Worm (Caenorhabditis elegans): ENCODE measurements around the gene F42A9.9.
A peak's percentile ranks its signal among the peaks of the same experiment; 100 is the strongest.

The F42A9.9 gene

ce11 chrIV:8628262-8628661 lies 10.4 kb downstream of the F42A9.9 start:
- TF ChIP-seq fos-1 (tag; optimal IDR thresholded peaks at IDR 0.05), result no peak
- TF ChIP-seq fkh-10 (GFP tag; optimal IDR thresholded peaks at IDR 0.05), result peak; percentile 46
- peak; percentile 49 for TF ChIP-seq nhr-25 (tag; optimal IDR thresholded peaks at IDR 0.05)

ce11 chrIV:8627328-8627727 lies 11.3 kb downstream of the F42A9.9 start, which contains the start of gene F42A9.11:
F42A9.11 (plus strand) TSS chrIV:8627637.
- TF ChIP-seq nfya-1 (tag; optimal IDR thresholded peaks at IDR 0.05; ENCODE audit: insufficient read depth) (peak; percentile 61), nhr-43 (tag; optimal IDR thresholded peaks at IDR 0.05; ENCODE audit: poor library complexity, severe bottlenecking) (peak; percentile 28), zag-1 (tag; optimal IDR thresholded peaks at IDR 0.05) (no peak), fos-1 (tag; optimal IDR thresholded peaks at IDR 0.05) (no peak), unc-62 (GFP tag; optimal IDR thresholded peaks at IDR 0.05) (no peak), ceh-9 (tag; optimal IDR thresholded peaks at IDR 0.05) (no peak), lin-15B (tag; optimal IDR thresholded peaks at IDR 0.05) (peak; percentile 7), hmg-11 (tag; optimal IDR thresholded peaks at IDR 0.05) (peak; percentile 45), pha-4 (tag; optimal IDR thresholded peaks at IDR 0.05) (peak; percentile 77), egl-5 (tag; optimal IDR thresholded peaks at IDR 0.05) (peak; percentile 15), nhr-237 (tag; optimal IDR thresholded peaks at IDR 0.05) (no peak), unc-39 (tag; optimal IDR thresholded peaks at IDR 0.05) (no peak), jun-1 (tag; optimal IDR thresholded peaks at IDR 0.05) (no peak), fkh-10 (GFP tag; optimal IDR thresholded peaks at IDR 0.05) (no peak), elt-3 (tag; optimal IDR thresholded peaks at IDR 0.05) (no peak), snpc-4 (tag; optimal IDR thresholded peaks at IDR 0.05) (peak; percentile 17), lin-39 (tag; optimal IDR thresholded peaks at IDR 0.05) (no peak), ceh-82 (tag; optimal IDR thresholded peaks at IDR 0.05) (no peak), nhr-11 (tag; optimal IDR thresholded peaks at IDR 0.05) (no peak), nhr-25 (tag; optimal IDR thresholded peaks at IDR 0.05) (peak; percentile 30), skn-1 (tag; optimal IDR thresholded peaks at IDR 0.05) (no peak), ceh-28 (tag; optimal IDR thresholded peaks at IDR 0.05) (peak; percentile 26), nhr-67 (tag; optimal IDR thresholded peaks at IDR 0.05) (no peak)

ce11 chrIV:8626294-8626693 lies 12.4 kb downstream of the F42A9.9 start:
- no peak for TF ChIP-seq pqm-1 (tag; optimal IDR thresholded peaks at IDR 0.05)
- peak; percentile 9 for TF ChIP-seq nfya-1 (tag; optimal IDR thresholded peaks at IDR 0.05; ENCODE audit: insufficient read depth)
- TF ChIP-seq jun-1 (tag; optimal IDR thresholded peaks at IDR 0.05), result no peak

- TF ChIP-seq nhr-67 (tag; optimal IDR thresholded peaks at IDR 0.05), result no peak
- TF ChIP-seq ceh-9 (tag; optimal IDR thresholded peaks at IDR 0.05), result no peak
- no peak for TF ChIP-seq nhr-237 (tag; optimal IDR thresholded peaks at IDR 0.05)
- no peak for TF ChIP-seq daf-12 (tag; optimal IDR thresholded peaks at IDR 0.05)
- TF ChIP-seq fkh-2 (tag; optimal IDR thresholded peaks at IDR 0.05), result no peak
- TF ChIP-seq egl-5 (tag; optimal IDR thresholded peaks at IDR 0.05), result no peak
- no peak for TF ChIP-seq nhr-43 (tag; optimal IDR thresholded peaks at IDR 0.05; ENCODE audit: poor library complexity, severe bottlenecking)
- TF ChIP-seq ztf-4 (tag; optimal IDR thresholded peaks at IDR 0.05), result no peak
- no peak for TF ChIP-seq skn-1 (tag; optimal IDR thresholded peaks at IDR 0.05)
- TF ChIP-seq zag-1 (tag; optimal IDR thresholded peaks at IDR 0.05), result no peak
- TF ChIP-seq tbx-2 (tag; optimal IDR thresholded peaks at IDR 0.05), result no peak
- TF ChIP-seq elt-2 (tag; optimal IDR thresholded peaks at IDR 0.05), result no peak
- no peak for TF ChIP-seq pha-4 (tag; optimal IDR thresholded peaks at IDR 0.05)
- TF ChIP-seq unc-62 (GFP tag; optimal IDR thresholded peaks at IDR 0.05), result no peak
- no peak for TF ChIP-seq nhr-28 (tag; optimal IDR thresholded peaks at IDR 0.05)
- no peak for TF ChIP-seq lin-15B (tag; optimal IDR thresholded peaks at IDR 0.05)
- TF ChIP-seq egl-27 (tag; optimal IDR thresholded peaks at IDR 0.05), result no peak
- TF ChIP-seq aly-2 (tag; optimal IDR thresholded peaks at IDR 0.05), result no peak
- no peak for TF ChIP-seq lsy-12 (tag; optimal IDR thresholded peaks at IDR 0.05)
Measured at ce11 chrIV:8625730-8626129, 12.9 kb downstream of the F42A9.9 start.

- peak; percentile 35 for TF ChIP-seq pqm-1 (tag; optimal IDR thresholded peaks at IDR 0.05)
- TF ChIP-seq nfya-1 (tag; optimal IDR thresholded peaks at IDR 0.05; ENCODE audit: insufficient read depth), result peak; percentile 80
- peak; percentile 16 for TF ChIP-seq nhr-11 (tag; optimal IDR thresholded peaks at IDR 0.05)
- TF ChIP-seq lin-15B (tag; optimal IDR thresholded peaks at IDR 0.05), result peak; percentile 61
- TF ChIP-seq snpc-4 (tag; optimal IDR thresholded peaks at IDR 0.05), result peak; percentile 56
- no peak for TF ChIP-seq nhr-28 (tag; optimal IDR thresholded peaks at IDR 0.05)
- peak; percentile 41 for TF ChIP-seq skn-1 (tag; optimal IDR thresholded peaks at IDR 0.05)
- TF ChIP-seq nhr-23 (tag; optimal IDR thresholded peaks at IDR 0.05), result peak; percentile 79
- TF ChIP-seq nhr-25 (tag; optimal IDR thresholded peaks at IDR 0.05), result peak; percentile 75
- TF ChIP-seq nhr-43 (tag; optimal IDR thresholded peaks at IDR 0.05; ENCODE audit: poor library complexity, severe bottlenecking), result peak; percentile 42
- TF ChIP-seq egl-5 (tag; optimal IDR thresholded peaks at IDR 0.05), result no peak
- TF ChIP-seq ceh-28 (tag; optimal IDR thresholded peaks at IDR 0.05), result peak; percentile 65
- peak; percentile 27 for TF ChIP-seq lin-39 (tag; optimal IDR thresholded peaks at IDR 0.05)
- peak; percentile 1 for TF ChIP-seq ztf-4 (tag; optimal IDR thresholded peaks at IDR 0.05)
- TF ChIP-seq sea-2 (GFP tag; optimal IDR thresholded peaks at IDR 0.05), result no peak
- no peak for TF ChIP-seq fkh-2 (tag; optimal IDR thresholded peaks at IDR 0.05)
- no peak for TF ChIP-seq nhr-77 (tag; optimal IDR thresholded peaks at IDR 0.05)
- TF ChIP-seq elt-1 (tag; optimal IDR thresholded peaks at IDR 0.05), result peak; percentile 58
- TF ChIP-seq pha-4 (tag; optimal IDR thresholded peaks at IDR 0.05), result peak; percentile 93
- TF ChIP-seq jun-1 (tag; optimal IDR thresholded peaks at IDR 0.05), result peak; percentile 30
- peak; percentile 54 for TF ChIP-seq elt-2 (tag; optimal IDR thresholded peaks at IDR 0.05)
- TF ChIP-seq hmg-11 (tag; optimal IDR thresholded peaks at IDR 0.05), result peak; percentile 88
- no peak for TF ChIP-seq R02D3.7 (tag; optimal IDR thresholded peaks at IDR 0.05)
Measured at ce11 chrIV:8620102-8620733, 18.4 kb downstream of the F42A9.9 start, which contains the start of gene lin-49. lin-49 (plus strand) TSS chrIV:8620683.
